Worm (Caenorhabditis elegans) whole organism, L4 larva: Measurements from ENCODE around the gene nhr-195.

Experiments
- Y75B8A.6 ChIP-seq: fragments of 200-800 bp; sonication (Bioruptor generic); IDR thresholded peaks from 2 replicates; pipeline ENCODE4 v1.3.6; 2022; ENCODE audit warnings: missing genetic modification reagents, missing genetic modification characterization, missing compliant biosample characterization
- aly-2 ChIP-seq: sonication (generic microtip); optimal IDR thresholded peaks from 2 replicates; lab custom pipeline; 2018; ENCODE audit warnings: missing biosample characterization, missing genetic modification characterization
- ama-1 ChIP-seq: fragments of 150-350 bp; optimal IDR thresholded peaks from 2 replicates; lab custom pipeline; 2014; ENCODE audit warnings: inconsistent platforms, mixed read lengths
- attf-4 ChIP-seq: sonication (generic microtip); optimal IDR thresholded peaks from 3 replicates; lab custom pipeline; 2017; ENCODE audit warnings: missing biosample characterization, missing genetic modification characterization
- dve-1 ChIP-seq: sonication (generic microtip); optimal IDR thresholded peaks from 2 replicates; lab custom pipeline; 2017; ENCODE audit warnings: antibody characterized with exemption, mild to moderate bottlenecking, missing genetic modification characterization, missing compliant biosample characterization; ENCODE audit not compliant: insufficient read depth
- fkh-10 ChIP-seq: fragments of 150-350 bp; optimal IDR thresholded peaks from 2 replicates; lab custom pipeline; 2014; ENCODE audit warnings: missing biosample characterization, missing genetic modification reagents, missing genetic modification characterization
- fos-1 ChIP-seq: fragments of 150-350 bp; optimal IDR thresholded peaks from 2 replicates; lab custom pipeline; 2014; ENCODE audit warnings: missing biosample characterization, missing genetic modification characterization
- mes-2 ChIP-seq: sonication (generic microtip); optimal IDR thresholded peaks from 2 replicates; lab custom pipeline; 2016; ENCODE audit warnings: missing genotype, mild to moderate bottlenecking, missing genetic modification characterization, missing compliant biosample characterization; ENCODE audit not compliant: poor library complexity, severe bottlenecking
- nhr-6 ChIP-seq: fragments of 150-350 bp; optimal IDR thresholded peaks from 2 replicates; lab custom pipeline; 2014; ENCODE audit warnings: missing biosample characterization, missing genetic modification characterization
- pha-4 ChIP-seq, 2 experiments: fragments of 150-350 bp in 1 of 2; fragments of 200-800 bp in 1 of 2; sonication (Bioruptor generic) in 1 of 2; IDR thresholded peaks in 1 of 2; optimal IDR thresholded peaks in 1 of 2; 2 replicates each; pipeline versions ENCODE4 v1.3.6 to Lab custom; 2014 to 2022; ENCODE audit warnings: missing genetic modification characterization in 2 of 2, missing genetic modification reagents in 2 of 2, missing biosample characterization in 1 of 2, missing compliant biosample characterization in 1 of 2
- pqm-1 ChIP-seq: sonication (generic microtip); optimal IDR thresholded peaks from 2 replicates; lab custom pipeline; 2017; ENCODE audit warnings: missing biosample characterization, missing genetic modification characterization
- sdz-12 ChIP-seq: fragments of 200-800 bp; sonication (Bioruptor generic); optimal IDR thresholded peaks from 2 replicates; lab custom pipeline; 2018; ENCODE audit warnings: mild to moderate bottlenecking, missing genetic modification characterization, missing compliant biosample characterization
- tag-97 ChIP-seq: fragments of 200-800 bp; sonication (Bioruptor generic); IDR thresholded peaks from 2 replicates; pipeline ENCODE4 v1.3.6; 2022; ENCODE audit warnings: missing genetic modification characterization, missing compliant biosample characterization
- vab-7 ChIP-seq: fragments of 200-800 bp; sonication (Bioruptor generic); IDR thresholded peaks from 2 replicates; pipeline ENCODE4 v1.3.6; 2022; ENCODE audit warnings: missing genetic modification reagents, missing genetic modification characterization, missing compliant biosample characterization

- TF ChIP-seq aly-2 (no peak), tag-97 (no peak), nhr-6 (tag; lab: Kevin White, UChicago) (no peak), attf-4 (tag; lab: Kevin White, UChicago) (no peak), pqm-1 (no peak), sdz-12 (GFP tag; lab: Kevin White, UChicago) (no peak), vab-7 (GFP tag; lab: Robert Waterston, UW) (no peak), ama-1 (lab: Kevin White, UChicago) (no peak), mes-2 (tag; lab: Kevin White, UChicago) (no peak), fos-1 (no peak), dve-1 (no peak), pha-4 (GFP tag; IDR thresholded peaks at IDR 0.05; lab: Robert Waterston, UW) (no peak), pha-4 (tag; optimal IDR thresholded peaks at IDR 0.05; lab: Kevin White, UChicago) (no peak), fkh-10 (no peak), Y75B8A.6 (GFP tag; lab: Robert Waterston, UW) (no peak)
Measured at ce11 chrV:8928967-8929366, 43.2 kb downstream of the nhr-195 start, which contains the start of gene H14N18.4.
